Worm (Caenorhabditis elegans) whole organism, early embryonic: ENCODE measurements around the gene F14F3.4.

Experiments used
- ama-1 ChIP-seq: fragments of 150-350 bp; optimal IDR thresholded peaks from 2 replicates; lab custom pipeline; 2014
- ceh-13 ChIP-seq: fragments of 200-800 bp; sonication (Bioruptor generic); optimal IDR thresholded peaks from 2 replicates; lab custom pipeline; 2018; ENCODE audit warnings: mild to moderate bottlenecking, missing genetic modification characterization, missing compliant biosample characterization
- ceh-36 ChIP-seq: sonication (generic microtip); optimal IDR thresholded peaks from 2 replicates; lab custom pipeline; 2016; ENCODE audit warnings: missing genetic modification characterization, inconsistent platforms, missing compliant biosample characterization
- pes-1 ChIP-seq: fragments of 200-800 bp; sonication (Bioruptor generic); IDR thresholded peaks from 2 replicates; pipeline ENCODE4 v1.3.6; 2022; ENCODE audit warnings: missing genetic modification reagents, missing genetic modification characterization, missing compliant biosample characterization
- scrt-1 ChIP-seq: fragments of 200-800 bp; sonication (Bioruptor generic); IDR thresholded peaks from 2 replicates; pipeline ENCODE4 v1.3.6; 2022; ENCODE audit warnings: missing genetic modification characterization, missing compliant biosample characterization
- sea-1 ChIP-seq: fragments of 200-800 bp; sonication (Bioruptor generic); conservative IDR thresholded peaks from 2 replicates; pipeline ENCODE4 v1.3.6; 2022; ENCODE audit warnings: missing genetic modification characterization, missing compliant biosample characterization
- tbx-11 ChIP-seq: fragments of 200-800 bp; sonication (Bioruptor generic); IDR thresholded peaks from 2 replicates; pipeline ENCODE4 v1.3.6; 2022; ENCODE audit warnings: missing genetic modification characterization, missing compliant biosample characterization

DNA sequence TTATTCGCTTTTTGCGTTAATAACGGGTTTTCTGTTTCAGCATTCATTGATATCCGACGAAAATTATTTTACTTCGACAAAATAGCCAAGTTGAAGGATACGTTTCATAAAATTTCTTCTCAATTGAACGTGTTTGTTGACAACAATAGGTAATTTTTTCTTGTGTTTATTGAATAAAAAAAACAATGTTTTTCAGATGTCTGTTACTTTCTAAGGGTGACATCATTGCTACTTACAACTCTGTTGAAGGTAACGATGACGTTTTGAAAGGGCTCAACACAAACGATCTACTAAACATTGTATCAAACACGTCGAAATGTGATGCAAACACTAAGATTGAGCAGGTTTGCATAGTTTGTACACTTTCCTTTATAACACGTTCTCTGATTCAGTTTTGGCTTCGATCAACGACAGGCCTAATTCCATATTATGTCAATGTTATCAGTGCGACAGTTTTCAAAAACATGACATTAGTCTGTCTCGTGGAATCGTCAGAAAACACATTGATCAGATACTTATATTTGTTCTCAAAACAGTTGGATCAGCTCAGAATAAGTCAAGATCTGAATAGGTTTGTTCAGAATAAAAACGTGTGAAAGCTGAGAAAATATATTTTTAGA, 13.5 kb upstream of the F14F3.4 start:
- TF ChIP-seq ama-1 (lab: Kevin White, UChicago) (no peak), tbx-11 (GFP tag; lab: Robert Waterston, UW) (no peak), ceh-13 (GFP tag; lab: Kevin White, UChicago) (no peak), ceh-36 (tag; lab: Kevin White, UChicago) (no peak), pes-1 (GFP tag; lab: Robert Waterston, UW) (no peak), sea-1 (no peak), scrt-1 (GFP tag; lab: Robert Waterston, UW) (no peak)
